Fruit fly (Drosophila melanogaster) whole organism, embryonic: ENCODE results near the gene Ppox.

Experiments
- Adf1 ChIP-seq: fragments of 200-800 bp; sonication (Bioruptor generic); IDR thresholded peaks from 2 replicates; pipeline ENCODE4 v1.3.6; 2022; ENCODE audit warnings: missing biosample characterization, missing genetic modification characterization
- Atf6 ChIP-seq: fragments of 200-800 bp; sonication (Bioruptor generic); IDR thresholded peaks from 2 replicates; pipeline ENCODE4 v1.3.6; 2022; ENCODE audit warnings: missing biosample characterization, missing genetic modification characterization
- CG10147 ChIP-seq: fragments of 200-800 bp; sonication (Bioruptor generic); optimal IDR thresholded peaks from 2 replicates; lab custom pipeline; 2019; ENCODE audit warnings: missing biosample characterization, mild to moderate bottlenecking, missing genetic modification characterization, moderate library complexity
- CG1024 ChIP-seq: fragments of 200-800 bp; sonication (Bioruptor generic); IDR thresholded peaks from 2 replicates; pipeline ENCODE4 v1.3.6; 2022; ENCODE audit warnings: missing biosample characterization, missing genetic modification characterization
- CG12071 ChIP-seq: fragments of 200-800 bp; sonication (Bioruptor generic); optimal IDR thresholded peaks from 3 replicates; lab custom pipeline; 2018; ENCODE audit warnings: missing biosample characterization, mild to moderate bottlenecking, missing genetic modification characterization
- CG12104 ChIP-seq: fragments of 200-800 bp; sonication (Bioruptor generic); optimal IDR thresholded peaks from 3 replicates; lab custom pipeline; 2016; ENCODE audit warnings: missing biosample characterization, missing genetic modification characterization
- CG13123 ChIP-seq: fragments of 200-800 bp; sonication (Bioruptor generic); optimal IDR thresholded peaks from 2 replicates; lab custom pipeline; 2016; ENCODE audit warnings: missing biosample characterization, missing genetic modification characterization
- CG14441 ChIP-seq: fragments of 200-800 bp; sonication (Bioruptor generic); IDR thresholded peaks from 2 replicates; pipeline ENCODE4 v1.3.6; 2022; ENCODE audit warnings: missing biosample characterization, missing genetic modification characterization
- CG14710 ChIP-seq: fragments of 200-800 bp; sonication (Bioruptor generic); optimal IDR thresholded peaks from 3 replicates; lab custom pipeline; 2019; ENCODE audit warnings: missing biosample characterization, mild to moderate bottlenecking, missing genetic modification characterization, moderate library complexity
- CG14965 ChIP-seq: fragments of 200-800 bp; sonication (Bioruptor generic); optimal IDR thresholded peaks from 2 replicates; lab custom pipeline; 2016; ENCODE audit warnings: missing biosample characterization, missing genetic modification characterization, borderline replicate concordance
- CG15073 ChIP-seq: fragments of 200-800 bp; sonication (Bioruptor generic); optimal IDR thresholded peaks from 2 replicates; lab custom pipeline; 2016; ENCODE audit warnings: missing biosample characterization, missing genetic modification characterization
- CG16815 ChIP-seq: fragments of 200-800 bp; sonication (Bioruptor generic); optimal IDR thresholded peaks from 3 replicates; lab custom pipeline; 2017; ENCODE audit warnings: missing biosample characterization, mild to moderate bottlenecking, missing genetic modification characterization
- CG17359 ChIP-seq: fragments of 200-800 bp; sonication (Bioruptor generic); optimal IDR thresholded peaks from 3 replicates; lab custom pipeline; 2018; ENCODE audit warnings: missing biosample characterization, mild to moderate bottlenecking, missing genetic modification characterization, moderate library complexity
- CG17568 ChIP-seq: fragments of 200-800 bp; sonication (Bioruptor generic); optimal IDR thresholded peaks from 2 replicates; lab custom pipeline; 2018; ENCODE audit warnings: missing biosample characterization, mild to moderate bottlenecking, missing genetic modification characterization, moderate library complexity
- CG2712 ChIP-seq: fragments of 200-800 bp; optimal IDR thresholded peaks from 3 replicates; lab custom pipeline; 2019; ENCODE audit warnings: missing biosample characterization, mild to moderate bottlenecking, missing genetic modification characterization, moderate library complexity
- CG32532 ChIP-seq: fragments of 200-800 bp; sonication (Bioruptor generic); IDR thresholded peaks from 2 replicates; pipeline ENCODE4 v1.3.6; 2022; ENCODE audit warnings: missing biosample characterization, missing genetic modification characterization
- CG32772 ChIP-seq: fragments of 200-800 bp; sonication (Bioruptor generic); IDR thresholded peaks from 2 replicates; pipeline ENCODE4 v1.3.6; 2022; ENCODE audit warnings: missing biosample characterization, missing genetic modification characterization
- CG33213 ChIP-seq: fragments of 200-800 bp; sonication (Bioruptor generic); optimal IDR thresholded peaks from 3 replicates; lab custom pipeline; 2016; ENCODE audit warnings: missing biosample characterization, missing genetic modification characterization
- CG3407 ChIP-seq: fragments of 200-800 bp; sonication (Bioruptor generic); optimal IDR thresholded peaks from 2 replicates; lab custom pipeline; 2018; ENCODE audit warnings: missing biosample characterization, mild to moderate bottlenecking, missing genetic modification characterization
- CG4404 ChIP-seq: fragments of 200-800 bp; sonication (Bioruptor generic); IDR thresholded peaks from 2 replicates; pipeline ENCODE4 v1.3.6; 2022; ENCODE audit warnings: missing biosample characterization, missing genetic modification characterization
- CG4707 ChIP-seq: fragments of 200-800 bp; sonication (Bioruptor generic); optimal IDR thresholded peaks from 2 replicates; lab custom pipeline; 2018; ENCODE audit warnings: missing biosample characterization, mild to moderate bottlenecking, missing genetic modification characterization, moderate library complexity
- CG4854 ChIP-seq: fragments of 200-800 bp; sonication (Bioruptor generic); optimal IDR thresholded peaks from 2 replicates; lab custom pipeline; 2016; ENCODE audit warnings: missing biosample characterization, missing genetic modification characterization, inconsistent platforms
- CG6175 ChIP-seq: fragments of 200-800 bp; sonication (Bioruptor generic); IDR thresholded peaks from 3 replicates; pipeline ENCODE4 v1.3.6; 2022; ENCODE audit warnings: missing biosample characterization, missing genetic modification characterization
- CG7556 ChIP-seq: fragments of 200-800 bp; sonication (Bioruptor generic); optimal IDR thresholded peaks from 2 replicates; lab custom pipeline; 2017; ENCODE audit warnings: missing biosample characterization, mild to moderate bottlenecking, missing genetic modification characterization
- Doc2 ChIP-seq: fragments of 200-800 bp; sonication (Bioruptor generic); IDR thresholded peaks from 2 replicates; pipeline ENCODE4 v1.3.6; 2022; ENCODE audit warnings: missing biosample characterization, missing genetic modification characterization
- Doc3 ChIP-seq: fragments of 200-800 bp; sonication (Bioruptor generic); IDR thresholded peaks from 3 replicates; pipeline ENCODE4 v1.3.6; 2022; ENCODE audit warnings: missing biosample characterization, missing genetic modification characterization; ENCODE audit not compliant: partially characterized antibody
- H2.0 ChIP-seq: fragments of 200-800 bp; sonication (Bioruptor generic); IDR thresholded peaks from 2 replicates; pipeline ENCODE4 v1.3.6; 2022; ENCODE audit warnings: missing biosample characterization, missing genetic modification characterization
- HLH3B ChIP-seq: fragments of 200-800 bp; sonication (Bioruptor generic); IDR thresholded peaks from 2 replicates; pipeline ENCODE4 v1.3.6; 2022; ENCODE audit warnings: missing biosample characterization, missing genetic modification characterization
- Hr3 ChIP-seq: fragments of 200-800 bp; sonication (Bioruptor generic); optimal IDR thresholded peaks from 3 replicates; lab custom pipeline; 2016; ENCODE audit warnings: missing biosample characterization, missing genetic modification characterization
- Kr ChIP-seq: fragments of 200-800 bp; sonication (Bioruptor generic); optimal IDR thresholded peaks from 2 replicates; lab custom pipeline; 2017; ENCODE audit warnings: missing biosample characterization, mild to moderate bottlenecking, missing genetic modification characterization
- Lpt ChIP-seq: fragments of >200 bp; optimal IDR thresholded peaks from 2 replicates; lab custom pipeline; 2018; ENCODE audit warnings: missing biosample characterization, missing genetic modification characterization
- NC2α ChIP-seq: fragments of 200-800 bp; sonication (Bioruptor generic); optimal IDR thresholded peaks from 2 replicates; lab custom pipeline; 2016; ENCODE audit warnings: missing biosample characterization, missing genetic modification characterization
- Poxn ChIP-seq: fragments of 200-800 bp; sonication (Bioruptor generic); IDR thresholded peaks from 2 replicates; pipeline ENCODE4 v1.3.6; 2022; ENCODE audit warnings: missing biosample characterization, missing genetic modification characterization
- Sox102F ChIP-seq: fragments of 200-800 bp; sonication (Bioruptor generic); optimal IDR thresholded peaks from 2 replicates; lab custom pipeline; 2018; ENCODE audit warnings: missing biosample characterization, mild to moderate bottlenecking, missing genetic modification characterization, moderate library complexity
- ato ChIP-seq: fragments of 200-800 bp; sonication (Bioruptor generic); IDR thresholded peaks from 2 replicates; pipeline ENCODE4 v1.3.6; 2022; ENCODE audit warnings: missing biosample characterization, missing genetic modification characterization; ENCODE audit not compliant: partially characterized antibody
- corto ChIP-seq: fragments of 200-800 bp; sonication (Bioruptor generic); optimal IDR thresholded peaks from 2 replicates; lab custom pipeline; 2016; ENCODE audit warnings: missing biosample characterization, mild to moderate bottlenecking, missing genetic modification characterization, moderate library complexity
- croc ChIP-seq: fragments of 200-800 bp; sonication (Bioruptor generic); conservative IDR thresholded peaks from 3 replicates; pipeline ENCODE4 v1.3.6; 2022; ENCODE audit warnings: missing biosample characterization, missing genetic modification characterization
- dati ChIP-seq: fragments of 200-800 bp; sonication (Bioruptor generic); IDR thresholded peaks from 2 replicates; pipeline ENCODE4 v1.3.6; 2022; ENCODE audit warnings: missing biosample characterization, missing genetic modification characterization
- h ChIP-seq: fragments of >200 bp; optimal IDR thresholded peaks from 2 replicates; lab custom pipeline; 2017
- hkb ChIP-seq, 2 experiments: fragments of 200-800 bp in 1 of 2; fragments of >200 bp in 1 of 2; sonication (Bioruptor generic) in 1 of 2; IDR thresholded peaks in 1 of 2; optimal IDR thresholded peaks in 1 of 2; 2 replicates each; pipeline versions ENCODE4 v1.3.6 to Lab custom; 2017 to 2022; ENCODE audit warnings: missing biosample characterization in 1 of 2, missing genetic modification characterization in 1 of 2
- lilli ChIP-seq: fragments of 200-800 bp; sonication (Bioruptor generic); optimal IDR thresholded peaks from 3 replicates; lab custom pipeline; 2016; ENCODE audit warnings: missing biosample characterization, missing genetic modification characterization
- mam ChIP-seq: fragments of 200-800 bp; sonication (Bioruptor generic); optimal IDR thresholded peaks from 3 replicates; lab custom pipeline; 2016; ENCODE audit warnings: missing biosample characterization, missing genetic modification characterization
- mirr ChIP-seq: fragments of 200-800 bp; sonication (Bioruptor generic); optimal IDR thresholded peaks from 3 replicates; lab custom pipeline; 2018; ENCODE audit warnings: missing biosample characterization, mild to moderate bottlenecking, missing genetic modification characterization
- mld ChIP-seq: fragments of 200-800 bp; sonication (Bioruptor generic); IDR thresholded peaks from 3 replicates; pipeline ENCODE4 v1.3.6; 2022; ENCODE audit warnings: missing biosample characterization, missing genetic modification characterization; ENCODE audit not compliant: partially characterized antibody
- p53 ChIP-seq: fragments of 200-800 bp; sonication (Bioruptor generic); optimal IDR thresholded peaks from 2 replicates; lab custom pipeline; 2016; ENCODE audit warnings: missing biosample characterization, missing genetic modification characterization
- ro ChIP-seq: fragments of 200-800 bp; sonication (Bioruptor generic); IDR thresholded peaks from 2 replicates; pipeline ENCODE4 v1.3.6; 2022; ENCODE audit warnings: missing biosample characterization, missing genetic modification characterization
- sob ChIP-seq: fragments of 200-800 bp; sonication (Bioruptor generic); IDR thresholded peaks from 2 replicates; pipeline ENCODE4 v1.3.6; 2022; ENCODE audit warnings: missing biosample characterization, missing genetic modification characterization
- toy ChIP-seq: fragments of 200-800 bp; sonication (Bioruptor generic); IDR thresholded peaks from 2 replicates; pipeline ENCODE4 v1.3.6; 2022; ENCODE audit warnings: missing biosample characterization, missing genetic modification characterization
- trem ChIP-seq: fragments of 200-800 bp; optimal IDR thresholded peaks from 3 replicates; lab custom pipeline; 2019; ENCODE audit warnings: missing biosample characterization, mild to moderate bottlenecking, missing genetic modification characterization, moderate library complexity
- ttk ChIP-seq: fragments of 200-800 bp; sonication (Bioruptor generic); IDR thresholded peaks from 2 replicates; pipeline ENCODE4 v2.1.2; 2022; ENCODE audit warnings: missing biosample characterization, missing genetic modification characterization
- vfl ChIP-seq: fragments of 200-800 bp; sonication (Bioruptor generic); optimal IDR thresholded peaks from 2 replicates; lab custom pipeline; 2016; ENCODE audit warnings: missing biosample characterization, missing genetic modification characterization

Ppox gene

DNA sequence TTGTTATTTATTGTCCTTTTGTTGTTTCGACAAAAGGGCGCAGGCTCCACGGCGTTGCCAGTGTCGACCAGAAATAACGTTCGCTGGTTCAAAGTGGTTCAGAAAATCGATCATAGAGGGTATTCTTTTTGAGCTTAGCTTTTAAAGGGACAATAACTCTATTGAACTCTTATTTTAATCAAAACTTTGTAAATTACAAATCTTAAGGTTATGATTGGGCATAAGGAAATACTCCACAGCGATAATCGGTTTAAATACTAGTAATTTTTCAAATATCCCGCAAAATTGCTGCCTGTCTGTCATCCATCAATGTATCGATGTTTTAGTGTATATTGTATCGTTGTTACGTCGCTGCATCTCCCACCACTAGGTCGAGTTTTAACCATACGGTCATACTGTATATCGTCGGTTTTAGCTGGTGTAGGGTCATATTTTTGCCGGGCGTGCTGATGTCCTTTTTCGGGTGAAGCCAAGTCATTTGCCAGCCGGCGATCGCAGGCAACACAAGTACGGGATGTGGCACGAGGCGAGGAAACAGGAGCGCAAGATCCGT is 6.8 kb downstream of the Ppox start, which contains the start of the genes CG31125 and CG6695 (continued):
- peak; percentile 71 for TF ChIP-seq hkb (optimal IDR thresholded peaks at IDR 0.05; lab: Kevin White, UChicago)
- TF ChIP-seq hkb (GFP tag; IDR thresholded peaks at IDR 0.05; lab: Robert Waterston, UW): no peak
- TF ChIP-seq CG1024 (GFP tag; lab: Robert Waterston, UW): 0 out of 2 replicates have a peak, but pooled peaks have one; percentile 9
- TF ChIP-seq corto (GFP tag; lab: Kevin White, UChicago): no peak
- TF ChIP-seq lilli (GFP tag; lab: Kevin White, UChicago): peak; percentile 82
- TF ChIP-seq NC2α: no peak
- no peak for TF ChIP-seq Poxn
- TF ChIP-seq Atf6 (GFP tag; lab: Robert Waterston, UW): peak; percentile 40; the same call in 1 of the 2 replicates
- peak; percentile 75 for TF ChIP-seq CG14710 (tag; lab: Kevin White, UChicago)
- no peak for TF ChIP-seq toy (GFP tag; lab: Robert Waterston, UW)
- TF ChIP-seq Hr3 (GFP tag; lab: Kevin White, UChicago): peak; percentile 33
- peak; percentile 56; the same call in 1 of the 2 replicates for TF ChIP-seq CG32532 (GFP tag; lab: Robert Waterston, UW)
- TF ChIP-seq h: no peak
- peak; percentile 34 for TF ChIP-seq CG7556
- no peak for TF ChIP-seq ro (GFP tag; lab: Robert Waterston, UW)
- no peak for TF ChIP-seq Doc2 (GFP tag; lab: Robert Waterston, UW)
- TF ChIP-seq Sox102F (GFP tag; lab: Kevin White, UChicago): no peak
- TF ChIP-seq Kr (GFP tag; lab: Kevin White, UChicago): no peak
- peak; percentile 34; the same call in 1 of the 2 replicates for TF ChIP-seq CG4404 (GFP tag; lab: Robert Waterston, UW)
- TF ChIP-seq HLH3B (GFP tag; lab: Robert Waterston, UW): no peak
- peak; percentile 62 for TF ChIP-seq CG2712 (tag; lab: Kevin White, UChicago)
- TF ChIP-seq CG14441 (GFP tag; lab: Robert Waterston, UW): peak; percentile 29; the same call in 1 of the 2 replicates
- no peak for TF ChIP-seq CG32772 (GFP tag; lab: Robert Waterston, UW)
- TF ChIP-seq CG12104 (GFP tag; lab: Kevin White, UChicago): peak; percentile 22
- peak; percentile 61 for TF ChIP-seq CG33213
- TF ChIP-seq mam (GFP tag; lab: Kevin White, UChicago): peak; percentile 78
- TF ChIP-seq mld (GFP tag; lab: Robert Waterston, UW): 0 out of 3 replicates have a peak, but pooled peaks have one; percentile 66
- no peak for TF ChIP-seq ttk (GFP tag; lab: Robert Waterston, UW)
- TF ChIP-seq p53: peak; percentile 52
- TF ChIP-seq sob: peak; percentile 56
- no peak for TF ChIP-seq CG4707 (GFP tag; lab: Kevin White, UChicago)
- no peak for TF ChIP-seq CG17359 (tag; lab: Kevin White, UChicago)
- peak; percentile 40 for TF ChIP-seq CG13123 (GFP tag; lab: Kevin White, UChicago)
- peak; percentile 28 for TF ChIP-seq CG4854 (GFP tag; lab: Kevin White, UChicago)
- TF ChIP-seq H2.0 (GFP tag; lab: Robert Waterston, UW): peak; percentile 20; the same call in 1 of the 2 replicates
- TF ChIP-seq CG10147 (GFP tag; lab: Kevin White, UChicago): no peak
- TF ChIP-seq CG6175: no peak
- TF ChIP-seq Doc3 (GFP tag; lab: Robert Waterston, UW): peak; percentile 74
- peak; percentile 27; the same call in 1 of the 2 replicates for TF ChIP-seq Adf1 (GFP tag; lab: Robert Waterston, UW)
- no peak for TF ChIP-seq CG17568
- TF ChIP-seq vfl (GFP tag; lab: Kevin White, UChicago): peak; percentile 35
- no peak for TF ChIP-seq Lpt
- no peak for TF ChIP-seq CG12071 (GFP tag; lab: Kevin White, UChicago)
- TF ChIP-seq dati (GFP tag; lab: Robert Waterston, UW): no peak
- TF ChIP-seq croc: no peak
- peak; percentile 73 for TF ChIP-seq trem
- TF ChIP-seq mirr (GFP tag; lab: Kevin White, UChicago): no peak
- no peak for TF ChIP-seq CG14965 (GFP tag; lab: Kevin White, UChicago)
- no peak for TF ChIP-seq CG15073
- TF ChIP-seq CG3407 (GFP tag; lab: Kevin White, UChicago): no peak
- TF ChIP-seq ato (GFP tag; lab: Robert Waterston, UW): peak; percentile 66; the same call in 1 of the 2 replicates
- TF ChIP-seq CG16815 (GFP tag; lab: Kevin White, UChicago): peak; percentile 8
